Fruit fly (Drosophila melanogaster) whole organism, embryonic: ENCODE measurements around the gene SCCRO4.
A peak's percentile ranks its signal among the peaks of the same experiment; 100 is the strongest.

Source experiments
- Ada2b ChIP-seq: fragments of 200-800 bp; sonication (Bioruptor generic); IDR thresholded peaks from 2 replicates; pipeline ENCODE4 v1.3.6; 2022; ENCODE audit warnings: missing biosample characterization, missing genetic modification characterization
- Adf1 ChIP-seq: fragments of 200-800 bp; sonication (Bioruptor generic); IDR thresholded peaks from 2 replicates; pipeline ENCODE4 v1.3.6; 2022; ENCODE audit warnings: missing biosample characterization, missing genetic modification characterization
- Atf6 ChIP-seq: fragments of 200-800 bp; sonication (Bioruptor generic); IDR thresholded peaks from 2 replicates; pipeline ENCODE4 v1.3.6; 2022; ENCODE audit warnings: missing biosample characterization, missing genetic modification characterization
- CG11723 ChIP-seq: fragments of 200-800 bp; sonication (Bioruptor generic); optimal IDR thresholded peaks from 2 replicates; lab custom pipeline; 2017; ENCODE audit warnings: missing biosample characterization, mild to moderate bottlenecking, missing genetic modification characterization
- CG12071 ChIP-seq: fragments of 200-800 bp; sonication (Bioruptor generic); optimal IDR thresholded peaks from 3 replicates; lab custom pipeline; 2018; ENCODE audit warnings: missing biosample characterization, mild to moderate bottlenecking, missing genetic modification characterization
- CG14014 ChIP-seq: fragments of 200-800 bp; sonication (Bioruptor generic); IDR thresholded peaks from 2 replicates; pipeline ENCODE4 v1.3.6; 2022; ENCODE audit warnings: missing biosample characterization, missing genetic modification characterization
- CG17568 ChIP-seq: fragments of 200-800 bp; sonication (Bioruptor generic); optimal IDR thresholded peaks from 2 replicates; lab custom pipeline; 2018; ENCODE audit warnings: missing biosample characterization, mild to moderate bottlenecking, missing genetic modification characterization, moderate library complexity
- CG18599 ChIP-seq: fragments of 200-800 bp; sonication (Bioruptor generic); optimal IDR thresholded peaks from 3 replicates; lab custom pipeline; 2017; ENCODE audit warnings: missing biosample characterization, missing genetic modification characterization, mild to moderate bottlenecking, moderate library complexity, missing genetic modification reagents
- CG2202 ChIP-seq: fragments of 200-800 bp; sonication (Bioruptor generic); optimal IDR thresholded peaks from 2 replicates; lab custom pipeline; 2018; ENCODE audit warnings: missing biosample characterization, mild to moderate bottlenecking, missing genetic modification characterization
- CG2889 ChIP-seq: fragments of 200-800 bp; sonication (Bioruptor generic); IDR thresholded peaks from 3 replicates; pipeline ENCODE4 v1.3.6; 2022; ENCODE audit warnings: missing biosample characterization, missing genetic modification characterization
- CG30020 ChIP-seq: fragments of 200-800 bp; optimal IDR thresholded peaks from 2 replicates; lab custom pipeline; 2019; ENCODE audit warnings: missing biosample characterization, mild to moderate bottlenecking, missing genetic modification characterization, moderate library complexity
- CG3163 ChIP-seq: fragments of 200-800 bp; sonication (Bioruptor generic); optimal IDR thresholded peaks from 3 replicates; lab custom pipeline; 2016; ENCODE audit warnings: missing biosample characterization, missing genetic modification characterization
- CG5245 ChIP-seq: fragments of 200-800 bp; sonication (Bioruptor generic); optimal IDR thresholded peaks from 3 replicates; lab custom pipeline; 2016; ENCODE audit warnings: missing biosample characterization, missing genetic modification characterization
- CG6175 ChIP-seq: fragments of 200-800 bp; sonication (Bioruptor generic); IDR thresholded peaks from 3 replicates; pipeline ENCODE4 v1.3.6; 2022; ENCODE audit warnings: missing biosample characterization, missing genetic modification characterization
- CG6813 ChIP-seq: fragments of 200-800 bp; sonication (Bioruptor generic); optimal IDR thresholded peaks from 2 replicates; lab custom pipeline; 2017; ENCODE audit warnings: missing biosample characterization, missing genetic modification characterization, mild to moderate bottlenecking, moderate library complexity, missing genetic modification reagents
- CG8281 ChIP-seq: fragments of 200-800 bp; sonication (Bioruptor generic); optimal IDR thresholded peaks from 2 replicates; lab custom pipeline; 2018; ENCODE audit warnings: missing biosample characterization, mild to moderate bottlenecking, missing genetic modification characterization, moderate library complexity
- CG8388 ChIP-seq: fragments of 200-800 bp; sonication (Bioruptor generic); optimal IDR thresholded peaks from 2 replicates; lab custom pipeline; 2019; ENCODE audit warnings: missing biosample characterization, mild to moderate bottlenecking, missing genetic modification characterization, moderate library complexity
- CG9215 ChIP-seq: fragments of 200-800 bp; sonication (Bioruptor generic); IDR thresholded peaks from 2 replicates; pipeline ENCODE4 v1.3.6; 2022; ENCODE audit warnings: missing biosample characterization, missing genetic modification characterization
- Camta ChIP-seq: fragments of 200-800 bp; sonication (Bioruptor generic); optimal IDR thresholded peaks from 2 replicates; lab custom pipeline; 2016; ENCODE audit warnings: missing biosample characterization, missing genetic modification characterization
- CoRest ChIP-seq: fragments of 200-800 bp; sonication (Bioruptor generic); optimal IDR thresholded peaks from 3 replicates; lab custom pipeline; 2018; ENCODE audit warnings: missing biosample characterization, mild to moderate bottlenecking, missing genetic modification characterization, moderate library complexity
- Dll ChIP-seq: fragments of 200-800 bp; sonication (Bioruptor generic); IDR thresholded peaks from 4 replicates; pipeline ENCODE4 v1.3.6; 2022; ENCODE audit warnings: missing biosample characterization, missing genetic modification characterization; ENCODE audit not compliant: partially characterized antibody
- Doc3 ChIP-seq: fragments of 200-800 bp; sonication (Bioruptor generic); IDR thresholded peaks from 3 replicates; pipeline ENCODE4 v1.3.6; 2022; ENCODE audit warnings: missing biosample characterization, missing genetic modification characterization; ENCODE audit not compliant: partially characterized antibody
- Ets97D ChIP-seq: fragments of 200-800 bp; sonication (Bioruptor generic); optimal IDR thresholded peaks from 3 replicates; lab custom pipeline; 2016; ENCODE audit warnings: missing biosample characterization, missing genetic modification characterization
- Hmr ChIP-seq: fragments of 200-800 bp; sonication (Bioruptor generic); optimal IDR thresholded peaks from 3 replicates; lab custom pipeline; 2017; ENCODE audit warnings: mild to moderate bottlenecking, missing biosample characterization, missing genetic modification reagents, missing genetic modification characterization
- Lim3 ChIP-seq: fragments of 200-800 bp; sonication (Bioruptor generic); IDR thresholded peaks from 2 replicates; pipeline ENCODE4 v1.3.6; 2022; ENCODE audit warnings: missing biosample characterization, missing genetic modification characterization
- MBD-R2 ChIP-seq: fragments of 200-800 bp; sonication (Bioruptor generic); IDR thresholded peaks from 2 replicates; pipeline ENCODE4 v1.3.6; 2022; ENCODE audit warnings: missing biosample characterization, missing genetic modification characterization
- Nf-YA ChIP-seq: fragments of 200-800 bp; sonication (Bioruptor generic); IDR thresholded peaks from 2 replicates; pipeline ENCODE4 v1.3.6; 2022; ENCODE audit warnings: missing biosample characterization, missing genetic modification characterization
- Opbp ChIP-seq: fragments of 200-800 bp; sonication (Bioruptor generic); IDR thresholded peaks from 3 replicates; pipeline ENCODE4 v1.3.6; 2022; ENCODE audit warnings: missing biosample characterization, missing genetic modification characterization; ENCODE audit not compliant: partially characterized antibody
- Six4 ChIP-seq: fragments of 200-800 bp; sonication (Bioruptor generic); optimal IDR thresholded peaks from 2 replicates; lab custom pipeline; 2016; ENCODE audit warnings: missing biosample characterization, missing genetic modification characterization
- Stat92E ChIP-seq, 3 experiments: fragments of >200 bp in 2 of 3; fragments of 200-800 bp in 1 of 3; sonication (Bioruptor generic) in 1 of 3; optimal IDR thresholded peaks; 2 replicates each; lab custom pipeline; 2017 to 2019; ENCODE audit warnings: missing biosample characterization in 3 of 3, missing genetic modification characterization in 3 of 3, mild to moderate bottlenecking in 1 of 3, moderate library complexity in 1 of 3
- abd-A ChIP-seq: fragments of 200-800 bp; sonication (Bioruptor generic); optimal IDR thresholded peaks from 3 replicates; lab custom pipeline; 2019; ENCODE audit warnings: missing biosample characterization, mild to moderate bottlenecking, missing genetic modification characterization, moderate library complexity
- ara ChIP-seq: fragments of 200-800 bp; sonication (Bioruptor generic); IDR thresholded peaks from 2 replicates; pipeline ENCODE4 v1.3.6; 2022; ENCODE audit warnings: missing biosample characterization, missing genetic modification characterization
- bsh ChIP-seq, 2 experiments: fragments of 200-800 bp; sonication (Bioruptor generic); optimal IDR thresholded peaks; 2 replicates each; lab custom pipeline; 2017 to 2018; ENCODE audit warnings: mild to moderate bottlenecking in 2 of 2, missing biosample characterization in 2 of 2, missing genetic modification characterization in 2 of 2, moderate library complexity in 1 of 2
- ci ChIP-seq: fragments of 200-800 bp; sonication (Bioruptor generic); IDR thresholded peaks from 3 replicates; pipeline ENCODE4 v1.3.6; 2022; ENCODE audit warnings: missing biosample characterization, missing genetic modification characterization
- crc ChIP-seq: fragments of 200-800 bp; sonication (Bioruptor generic); optimal IDR thresholded peaks from 2 replicates; lab custom pipeline; 2016; ENCODE audit warnings: missing biosample characterization, missing genetic modification characterization
- crp ChIP-seq, 2 experiments: fragments of 200-800 bp; sonication (Bioruptor generic); optimal IDR thresholded peaks; 2 replicates in 1 of 2; 3 replicates in 1 of 2; lab custom pipeline; 2017; ENCODE audit warnings: missing biosample characterization in 2 of 2, missing genetic modification characterization in 2 of 2, mild to moderate bottlenecking in 1 of 2, moderate library complexity in 1 of 2
- dm ChIP-seq: fragments of 200-800 bp; sonication (Bioruptor generic); optimal IDR thresholded peaks from 3 replicates; lab custom pipeline; 2016; ENCODE audit warnings: missing biosample characterization, missing genetic modification characterization
- gfzf ChIP-seq: fragments of 200-800 bp; sonication (Bioruptor generic); optimal IDR thresholded peaks from 2 replicates; lab custom pipeline; 2016; ENCODE audit warnings: missing biosample characterization, mild to moderate bottlenecking, missing genetic modification characterization, moderate library complexity
- grau ChIP-seq: fragments of 200-800 bp; optimal IDR thresholded peaks from 3 replicates; lab custom pipeline; 2019; ENCODE audit warnings: missing biosample characterization, mild to moderate bottlenecking, missing genetic modification characterization, moderate library complexity
- klu ChIP-seq: fragments of 200-800 bp; sonication (Bioruptor generic); IDR thresholded peaks from 2 replicates; pipeline ENCODE4 v1.3.6; 2022; ENCODE audit warnings: missing biosample characterization, missing genetic modification characterization
- lbe ChIP-seq: fragments of 200-800 bp; sonication (Bioruptor generic); optimal IDR thresholded peaks from 2 replicates; lab custom pipeline; 2016; ENCODE audit warnings: missing biosample characterization, mild to moderate bottlenecking, missing genetic modification characterization
- nerfin-2 ChIP-seq: fragments of 200-800 bp; sonication (Bioruptor generic); IDR thresholded peaks from 2 replicates; pipeline ENCODE4 v1.3.6; 2022; ENCODE audit warnings: missing biosample characterization, missing genetic modification characterization; ENCODE audit not compliant: partially characterized antibody
- nmo ChIP-seq: fragments of 200-800 bp; sonication (Bioruptor generic); optimal IDR thresholded peaks from 2 replicates; lab custom pipeline; 2018; ENCODE audit warnings: missing biosample characterization, mild to moderate bottlenecking, missing genetic modification characterization, moderate library complexity
- prd ChIP-seq, 3 experiments: fragments of >200 bp in 2 of 3; fragments of 200-800 bp in 1 of 3; sonication (Bioruptor generic) in 1 of 3; optimal IDR thresholded peaks in 2 of 3; IDR thresholded peaks in 1 of 3; 2 replicates in 2 of 3; 3 replicates in 1 of 3; pipeline versions ENCODE4 v1.3.6 to Lab custom; 2017 to 2022; ENCODE audit warnings: missing biosample characterization in 1 of 3, missing genetic modification characterization in 1 of 3
- sens-2 ChIP-seq: fragments of 200-800 bp; sonication (Bioruptor generic); IDR thresholded peaks from 2 replicates; pipeline ENCODE4 v1.3.6; 2022; ENCODE audit warnings: missing biosample characterization, missing genetic modification characterization
- sqz ChIP-seq: fragments of 200-800 bp; sonication (Bioruptor generic); optimal IDR thresholded peaks from 3 replicates; lab custom pipeline; 2018; ENCODE audit warnings: missing biosample characterization, mild to moderate bottlenecking, missing genetic modification characterization
- tap ChIP-seq: fragments of 200-800 bp; optimal IDR thresholded peaks from 3 replicates; lab custom pipeline; 2019; ENCODE audit warnings: missing biosample characterization, mild to moderate bottlenecking, missing genetic modification characterization, moderate library complexity
- tgo ChIP-seq: fragments of 200-800 bp; sonication (Bioruptor generic); IDR thresholded peaks from 3 replicates; pipeline ENCODE4 v1.3.6; 2022; ENCODE audit warnings: missing biosample characterization, missing genetic modification characterization
- usp ChIP-seq: fragments of >200 bp; optimal IDR thresholded peaks from 2 replicates; lab custom pipeline; 2017; ENCODE audit warnings: missing biosample characterization, missing genetic modification characterization
- wdn ChIP-seq: fragments of 200-800 bp; sonication (Bioruptor generic); IDR thresholded peaks from 2 replicates; pipeline ENCODE4 v1.3.6; 2022; ENCODE audit warnings: missing biosample characterization, missing genetic modification characterization

Gene SCCRO4

dm6 chr3L:20296797-20297196 lies 2.4 kb upstream of the SCCRO4 start, which contains the start of gene FRG1 (continued):
- TF ChIP-seq CG2202 (no peak), dm (GFP tag; lab: Kevin White, UChicago) (no peak), tgo (GFP tag; lab: Robert Waterston, UW) (no peak), CG2889 (GFP tag; lab: Robert Waterston, UW) (no peak), Camta (GFP tag; lab: Kevin White, UChicago) (no peak), Doc3 (GFP tag; lab: Robert Waterston, UW) (peak; percentile 59; the same call in 2 of the 3 replicates), Lim3 (no peak), CG3163 (GFP tag; lab: Kevin White, UChicago) (no peak), bsh (GFP tag; optimal IDR thresholded peaks at IDR 0.05; lab: Kevin White, UChicago) (no peak), Dll (GFP tag; lab: Robert Waterston, UW) (peak; percentile 76), CG12071 (GFP tag; lab: Kevin White, UChicago) (no peak), gfzf (peak; percentile 49), Nf-YA (no peak), grau (tag; lab: Kevin White, UChicago) (peak; percentile 7), sens-2 (GFP tag; lab: Robert Waterston, UW) (no peak), klu (GFP tag; lab: Robert Waterston, UW) (no peak), tap (tag; lab: Kevin White, UChicago) (no peak), wdn (GFP tag; lab: Robert Waterston, UW) (no peak), Six4 (GFP tag; lab: Kevin White, UChicago) (no peak), crc (GFP tag; lab: Kevin White, UChicago) (no peak), CG30020 (tag; lab: Kevin White, UChicago) (peak; percentile 48), usp (GFP tag; lab: Kevin White, UChicago) (no peak), nmo (GFP tag; lab: Kevin White, UChicago) (peak; percentile 9), CG9215 (no peak), CG14014 (GFP tag; lab: Robert Waterston, UW) (no peak), CG17568 (no peak), CG8281 (tag; lab: Kevin White, UChicago) (no peak), Opbp (peak; percentile 77; the same call in 2 of the 3 replicates), ara (no peak), Ets97D (GFP tag; lab: Kevin White, UChicago) (no peak), crp (GFP tag; optimal IDR thresholded peaks at IDR 0.05; lab: Kevin White, UChicago) (peak in 1 of 2 experiments; percentile 5), Hmr (GFP tag; lab: Kevin White, UChicago) (no peak), CoRest (no peak), prd (optimal IDR thresholded peaks at IDR 0.05; lab: Kevin White, UChicago) (no peak), prd (GFP tag; IDR thresholded peaks at IDR 0.05; lab: Robert Waterston, UW) (no peak), CG18599 (no peak), abd-A (no peak), sqz (no peak), lbe (no peak), Atf6 (no peak), Adf1 (no peak), Stat92E (GFP tag; optimal IDR thresholded peaks at IDR 0.05; lab: Kevin White, UChicago) (no peak), CG11723 (GFP tag; lab: Kevin White, UChicago) (no peak), ci (GFP tag; lab: Robert Waterston, UW) (no peak), CG5245 (no peak), nerfin-2 (peak; percentile 70), CG6813 (GFP tag; lab: Kevin White, UChicago) (no peak), MBD-R2 (GFP tag; lab: Robert Waterston, UW) (peak; percentile 73), Ada2b (GFP tag; lab: Robert Waterston, UW) (no peak), CG8388 (no peak), CG6175 (no peak)
